Fruit fly (Drosophila melanogaster) S2 (cell line): Measurements from ENCODE around the gene emc.

Experiments used
- CG8478 ChIP-seq: fragments of >200 bp; optimal IDR thresholded peaks from 2 replicates; lab custom pipeline; 2018
- CTCF ChIP-seq, 2 experiments: fragments of >200 bp; optimal IDR thresholded peaks; 2 replicates each; lab custom pipeline; 2018

DNA sequence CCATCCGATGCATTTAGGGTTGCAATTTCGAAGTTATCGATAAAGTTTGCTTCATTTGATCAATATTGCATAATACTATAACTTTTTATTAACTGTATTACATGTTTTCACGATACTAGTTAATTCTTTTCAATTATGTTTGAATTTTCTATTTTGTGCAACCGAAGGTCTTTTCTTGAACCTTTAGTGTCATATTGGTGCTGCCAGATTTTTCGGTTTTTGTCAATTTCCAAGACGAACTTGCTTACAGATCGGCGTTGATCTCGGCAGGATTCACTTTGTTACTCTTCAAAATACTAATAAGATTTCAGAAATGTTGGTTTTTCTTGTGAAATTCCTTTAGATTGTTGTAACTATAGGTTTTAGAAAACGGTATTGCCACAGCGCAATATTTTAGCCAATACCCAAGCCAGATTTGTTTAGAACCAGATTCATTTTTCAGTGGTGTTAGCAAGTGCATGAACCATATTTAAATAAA, 38.8 kb upstream of the emc start, which contains the start of gene CkIIalpha-i3:
- TF ChIP-seq CTCF (optimal IDR thresholded peaks at IDR 0.05; lab: Kevin White, UChicago) (peak; percentile 36 to 57), CG8478 (no peak)
